Worm (Caenorhabditis elegans) whole organism, L2 larva: ENCODE measurements around the gene R05D3.8.

ENCODE experiments used
- F13H6.1 ChIP-seq: sonication (generic microtip); optimal IDR thresholded peaks from 2 replicates; lab custom pipeline; 2016; ENCODE audit warnings: missing genetic modification characterization, missing compliant biosample characterization
- R02D3.7 ChIP-seq: fragments of 150-350 bp; optimal IDR thresholded peaks from 2 replicates; lab custom pipeline; 2014; ENCODE audit warnings: missing biosample characterization, missing genetic modification characterization
- ZK546.5 ChIP-seq: sonication (generic microtip); optimal IDR thresholded peaks from 2 replicates; lab custom pipeline; 2017; ENCODE audit warnings: missing biosample characterization, missing genetic modification characterization
- alr-1 ChIP-seq: fragments of 150-350 bp; optimal IDR thresholded peaks from 2 replicates; lab custom pipeline; 2014; ENCODE audit warnings: missing biosample characterization, missing genetic modification characterization
- blmp-1 ChIP-seq: sonication (generic microtip); optimal IDR thresholded peaks from 2 replicates; lab custom pipeline; 2017; ENCODE audit warnings: missing genetic modification characterization, mild to moderate bottlenecking, missing compliant biosample characterization, antibody characterized with exemption, moderate library complexity; ENCODE audit not compliant: insufficient read depth
- ceh-16 ChIP-seq: fragments of 150-350 bp; optimal IDR thresholded peaks from 2 replicates; lab custom pipeline; 2014; ENCODE audit warnings: missing biosample characterization, missing genetic modification characterization
- ceh-82 ChIP-seq: fragments of 150-350 bp; optimal IDR thresholded peaks from 2 replicates; lab custom pipeline; 2014; ENCODE audit warnings: missing biosample characterization, missing genetic modification characterization
- crh-2 ChIP-seq: sonication (generic microtip); optimal IDR thresholded peaks from 2 replicates; lab custom pipeline; 2017; ENCODE audit warnings: missing biosample characterization, missing genetic modification characterization
- dmd-4 ChIP-seq: sonication (generic microtip); optimal IDR thresholded peaks from 2 replicates; lab custom pipeline; 2017; ENCODE audit warnings: missing biosample characterization, missing genetic modification characterization
- egl-27 ChIP-seq: sonication (generic microtip); optimal IDR thresholded peaks from 3 replicates; lab custom pipeline; 2017; ENCODE audit warnings: missing biosample characterization, missing genetic modification reagents, missing genetic modification characterization
- fos-1 ChIP-seq: fragments of 150-350 bp; optimal IDR thresholded peaks from 2 replicates; lab custom pipeline; 2014; ENCODE audit warnings: missing biosample characterization, missing genetic modification characterization
- gmeb-1 ChIP-seq: fragments of 150-350 bp; optimal IDR thresholded peaks from 2 replicates; lab custom pipeline; 2014; ENCODE audit warnings: missing biosample characterization, missing genetic modification characterization
- lin-11 ChIP-seq: fragments of 150-350 bp; sonication (generic microtip); optimal IDR thresholded peaks from 2 replicates; lab custom pipeline; 2014; ENCODE audit warnings: missing biosample characterization, missing genetic modification characterization, inconsistent platforms, mixed read lengths
- lin-13 ChIP-seq: fragments of 150-350 bp; optimal IDR thresholded peaks from 2 replicates; lab custom pipeline; 2014; ENCODE audit warnings: missing biosample characterization, missing genetic modification reagents, missing genetic modification characterization
- lin-39 ChIP-seq: fragments of 150-350 bp; optimal IDR thresholded peaks from 2 replicates; lab custom pipeline; 2014; ENCODE audit warnings: missing biosample characterization, missing genetic modification reagents, missing genetic modification characterization
- lsy-2 ChIP-seq, 2 experiments: fragments of 150-350 bp in 1 of 2; sonication (generic microtip) in 1 of 2; optimal IDR thresholded peaks; 2 replicates each; lab custom pipeline; 2014 to 2017; ENCODE audit warnings: missing biosample characterization in 2 of 2, missing genetic modification characterization in 2 of 2
- mbf-1 ChIP-seq: sonication (generic microtip); optimal IDR thresholded peaks from 2 replicates; lab custom pipeline; 2017; ENCODE audit warnings: missing biosample characterization, missing genetic modification characterization
- mdl-1 ChIP-seq, 2 experiments: fragments of 150-350 bp in 1 of 2; sonication (generic microtip) in 1 of 2; optimal IDR thresholded peaks; 2 replicates each; lab custom pipeline; 2017; ENCODE audit warnings: missing biosample characterization in 2 of 2, missing genetic modification characterization in 2 of 2
- nhr-10 ChIP-seq: sonication (generic microtip); optimal IDR thresholded peaks from 2 replicates; lab custom pipeline; 2017; ENCODE audit warnings: missing biosample characterization, missing genetic modification characterization
- nhr-11 ChIP-seq: fragments of 150-350 bp; optimal IDR thresholded peaks from 2 replicates; lab custom pipeline; 2014; ENCODE audit warnings: missing biosample characterization, missing genetic modification characterization
- nhr-12 ChIP-seq: fragments of 150-350 bp; optimal IDR thresholded peaks from 2 replicates; lab custom pipeline; 2014; ENCODE audit warnings: missing biosample characterization, missing genetic modification characterization
- nhr-129 ChIP-seq: fragments of 150-350 bp; optimal IDR thresholded peaks from 2 replicates; lab custom pipeline; 2014; ENCODE audit warnings: missing biosample characterization, missing genetic modification characterization
- nhr-21 ChIP-seq: fragments of 150-350 bp; optimal IDR thresholded peaks from 2 replicates; lab custom pipeline; 2014; ENCODE audit warnings: missing biosample characterization, missing genetic modification characterization
- nhr-237 ChIP-seq: fragments of 150-350 bp; optimal IDR thresholded peaks from 2 replicates; lab custom pipeline; 2014; ENCODE audit warnings: missing biosample characterization, missing genetic modification characterization
- nhr-77 ChIP-seq: fragments of 150-350 bp; optimal IDR thresholded peaks from 2 replicates; lab custom pipeline; 2014; ENCODE audit warnings: missing biosample characterization, missing genetic modification characterization
- skn-1 ChIP-seq: sonication (generic microtip); optimal IDR thresholded peaks from 2 replicates; lab custom pipeline; 2017; ENCODE audit warnings: missing biosample characterization, missing genetic modification characterization
- sma-3 ChIP-seq: sonication (generic microtip); optimal IDR thresholded peaks from 2 replicates; lab custom pipeline; 2016; ENCODE audit warnings: missing genetic modification reagents, missing genetic modification characterization, missing compliant biosample characterization
- sma-9 ChIP-seq, 2 experiments: fragments of 150-350 bp in 1 of 2; sonication (generic microtip) in 1 of 2; optimal IDR thresholded peaks; 2 replicates each; lab custom pipeline; 2014 to 2016; ENCODE audit warnings: missing genetic modification characterization in 2 of 2, mild to moderate bottlenecking in 1 of 2, missing biosample characterization in 1 of 2, missing compliant biosample characterization in 1 of 2, missing genetic modification reagents in 1 of 2, moderate library complexity in 1 of 2
- snpc-4 ChIP-seq: fragments of 150-350 bp; optimal IDR thresholded peaks from 2 replicates; lab custom pipeline; 2014; ENCODE audit warnings: missing biosample characterization, missing genetic modification characterization
- unc-39 ChIP-seq: fragments of 150-350 bp; optimal IDR thresholded peaks from 2 replicates; lab custom pipeline; 2014; ENCODE audit warnings: missing biosample characterization, missing genetic modification characterization
- unc-55 ChIP-seq: fragments of 150-350 bp; sonication (generic microtip); optimal IDR thresholded peaks from 3 replicates; lab custom pipeline; 2014; ENCODE audit warnings: missing biosample characterization, missing genetic modification reagents, missing genetic modification characterization
- unc-62 ChIP-seq: fragments of 150-350 bp; optimal IDR thresholded peaks from 2 replicates; lab custom pipeline; 2014; ENCODE audit warnings: missing biosample characterization, missing genetic modification reagents, missing genetic modification characterization
- ztf-1 ChIP-seq: fragments of 200-800 bp; sonication (Bioruptor generic); conservative IDR thresholded peaks from 2 replicates; pipeline ENCODE4 v1.3.6; 2022; ENCODE audit warnings: missing genetic modification characterization, missing compliant biosample characterization
- ztf-4 ChIP-seq: fragments of 150-350 bp; optimal IDR thresholded peaks from 2 replicates; lab custom pipeline; 2014; ENCODE audit warnings: missing biosample characterization, missing genetic modification characterization

R05D3.8 gene

ce11 chrIII:8405449-8405962 lies 47.4 kb upstream of the R05D3.8 start, which contains the start of the genes ubxn-4 and cyy-1:
Gene ubxn-4, minus strand, starts transcription at chrIII:8405562.
Gene cyy-1, plus strand, starts transcription at chrIII:8405874.
- TF ChIP-seq unc-39 (tag; lab: Kevin White, UChicago) (no peak), unc-55 (GFP tag; lab: Kevin White, UChicago) (peak; percentile 38), lsy-2 (tag; optimal IDR thresholded peaks at IDR 0.05; lab: Kevin White, UChicago) (peak in 1 of 2 experiments; percentile 11), ztf-4 (no peak), blmp-1 (tag; lab: Kevin White, UChicago) (no peak)

ce11 chrIII:8403507-8403906 lies 45.4 kb upstream of the R05D3.8 start, which contains the start of gene cutc-1:
Gene cutc-1, minus strand, starts transcription at chrIII:8403607.
- TF ChIP-seq egl-27 (no peak), nhr-12 (tag; lab: Kevin White, UChicago) (no peak), ceh-16 (tag; lab: Kevin White, UChicago) (no peak), unc-39 (tag; lab: Kevin White, UChicago) (no peak), gmeb-1 (tag; lab: Kevin White, UChicago) (no peak), snpc-4 (tag; lab: Kevin White, UChicago) (no peak), nhr-77 (no peak), nhr-237 (tag; lab: Kevin White, UChicago) (no peak), lin-11 (no peak), ztf-4 (no peak), lin-39 (tag; lab: Kevin White, UChicago) (no peak), crh-2 (tag; lab: Kevin White, UChicago) (no peak), ceh-82 (tag; lab: Kevin White, UChicago) (no peak), unc-62 (GFP tag; lab: Kevin White, UChicago) (no peak)

ce11 chrIII:8402633-8403032 lies 44.5 kb upstream of the R05D3.8 start:
- no peak for TF ChIP-seq alr-1 (tag; lab: Kevin White, UChicago)
- no peak for TF ChIP-seq unc-62 (GFP tag; lab: Kevin White, UChicago)
- no peak for TF ChIP-seq lin-11
- TF ChIP-seq nhr-12 (tag; lab: Kevin White, UChicago) = no peak
- TF ChIP-seq nhr-129 = no peak
- TF ChIP-seq sma-9 (GFP tag; optimal IDR thresholded peaks at IDR 0.05; lab: Kevin White, UChicago) = no peak
- no peak for TF ChIP-seq sma-9 (tag; optimal IDR thresholded peaks at IDR 0.05; lab: Kevin White, UChicago)
- no peak for TF ChIP-seq ZK546.5 (tag; lab: Kevin White, UChicago)
- TF ChIP-seq dmd-4 = no peak
- TF ChIP-seq ztf-4 = no peak
- no peak for TF ChIP-seq nhr-21
- no peak for TF ChIP-seq lin-13 (GFP tag; lab: Kevin White, UChicago)
- TF ChIP-seq mdl-1 (tag; optimal IDR thresholded peaks at IDR 0.05; lab: Kevin White, UChicago) = no peak
- no peak for TF ChIP-seq gmeb-1 (tag; lab: Kevin White, UChicago)
- TF ChIP-seq sma-3 = no peak
- TF ChIP-seq R02D3.7 = no peak
- no peak for TF ChIP-seq nhr-10 (tag; lab: Kevin White, UChicago)
- TF ChIP-seq mbf-1 (tag; lab: Kevin White, UChicago) = no peak
- TF ChIP-seq snpc-4 (tag; lab: Kevin White, UChicago) = no peak
- TF ChIP-seq fos-1 = no peak

- TF ChIP-seq fos-1 = peak; percentile 63
- peak; percentile 40 for TF ChIP-seq skn-1 (tag; lab: Kevin White, UChicago)
- no peak for TF ChIP-seq nhr-11
- no peak for TF ChIP-seq blmp-1 (tag; lab: Kevin White, UChicago)
- TF ChIP-seq lin-39 (tag; lab: Kevin White, UChicago) = no peak
- no peak for TF ChIP-seq ztf-1 (GFP tag; lab: Robert Waterston, UW)
- no peak for TF ChIP-seq ceh-16 (tag; lab: Kevin White, UChicago)
- no peak for TF ChIP-seq sma-9 (GFP tag; optimal IDR thresholded peaks at IDR 0.05; lab: Kevin White, UChicago)
- no peak for TF ChIP-seq sma-9 (tag; optimal IDR thresholded peaks at IDR 0.05; lab: Kevin White, UChicago)
- TF ChIP-seq alr-1 (tag; lab: Kevin White, UChicago) = no peak
- TF ChIP-seq unc-39 (tag; lab: Kevin White, UChicago) = no peak
Measured at ce11 chrIII:8401887-8402286, 43.8 kb upstream of the R05D3.8 start, which contains the start of gene lap-1. Gene lap-1, minus strand, starts transcription at chrIII:8401928.

ce11 chrIII:8400478-8400877 lies 42.4 kb upstream of the R05D3.8 start:
- TF ChIP-seq sma-3 (no peak), ZK546.5 (tag; lab: Kevin White, UChicago) (no peak), mdl-1 (tag; optimal IDR thresholded peaks at IDR 0.05; lab: Kevin White, UChicago) (peak in 1 of 2 experiments; percentile 1), fos-1 (peak; percentile 90), skn-1 (tag; lab: Kevin White, UChicago) (peak; percentile 62), nhr-129 (peak; percentile 87), sma-9 (GFP tag; optimal IDR thresholded peaks at IDR 0.05; lab: Kevin White, UChicago) (peak; percentile 94), sma-9 (tag; optimal IDR thresholded peaks at IDR 0.05; lab: Kevin White, UChicago) (no peak), gmeb-1 (tag; lab: Kevin White, UChicago) (peak; percentile 43), F13H6.1 (tag; lab: Kevin White, UChicago) (peak; percentile 28), crh-2 (tag; lab: Kevin White, UChicago) (peak; percentile 60)
- TF ChIP-seq, all 48 proteins: peak for 8
